Fruit fly (Drosophila melanogaster): Measurements from ENCODE around the gene squ.

Gene squ

DNA sequence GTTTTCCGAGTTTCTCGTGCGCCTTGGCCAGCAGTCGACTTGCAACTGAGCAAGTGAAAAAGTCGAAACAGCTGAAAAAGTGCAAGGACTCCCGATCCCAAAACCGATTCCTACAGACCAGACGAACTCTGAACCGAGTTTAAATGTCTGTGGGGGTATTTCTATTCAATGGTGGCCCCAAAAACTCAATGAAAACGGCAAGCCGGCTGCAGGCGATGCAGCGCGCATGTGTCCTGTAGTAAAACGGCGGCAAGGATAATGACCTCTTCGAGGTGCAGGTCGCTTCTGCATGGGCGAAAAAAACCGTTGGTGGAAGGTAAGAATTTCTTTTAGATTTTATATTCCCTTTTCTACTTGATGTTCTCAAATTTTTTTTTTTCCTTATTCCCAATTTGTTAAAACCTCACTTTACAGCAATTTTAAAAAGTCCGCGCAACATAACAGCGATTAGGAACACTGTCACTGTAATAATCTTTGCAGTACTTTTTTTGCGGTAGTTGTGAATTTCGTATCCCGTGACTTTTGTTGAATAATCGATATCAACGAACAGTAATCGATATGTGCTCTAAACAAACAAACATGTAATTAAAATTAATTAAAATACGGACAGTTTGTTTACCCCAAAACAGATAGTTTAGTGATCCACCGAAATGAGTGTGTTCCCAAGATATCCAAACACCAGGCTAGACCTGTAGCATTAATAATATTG, 3.0 kb upstream of the squ start, which contains the start of the genes Trpgamma and her (continued):
- TF ChIP-seq bcd (GFP tag; optimal IDR thresholded peaks at IDR 0.05) (peak; percentile 18), CG8089 (GFP tag; optimal IDR thresholded peaks at IDR 0.05) (no peak), Hmx (GFP tag; optimal IDR thresholded peaks at IDR 0.05) (no peak), CG1603 (tag; optimal IDR thresholded peaks at IDR 0.05) (peak; percentile 78), CG10321 (GFP tag; IDR thresholded peaks at IDR 0.05) (no peak), CG13624 (GFP tag; optimal IDR thresholded peaks at IDR 0.05) (peak; percentile 45), p53 (GFP tag; optimal IDR thresholded peaks at IDR 0.05) (no peak), CG7357 (GFP tag; IDR thresholded peaks at IDR 0.05) (no peak), CG1647 (GFP tag; optimal IDR thresholded peaks at IDR 0.05) (no peak), CG2678 (tag; optimal IDR thresholded peaks at IDR 0.05) (no peak), CHES-1-like (GFP tag; optimal IDR thresholded peaks at IDR 0.05) (peak; percentile 25), Sox102F (GFP tag; optimal IDR thresholded peaks at IDR 0.05) (no peak), CG13424 (tag; optimal IDR thresholded peaks at IDR 0.05) (no peak), onecut (GFP tag; IDR thresholded peaks at IDR 0.05) (no peak), Mad (GFP tag; optimal IDR thresholded peaks at IDR 0.05) (no peak), Pdp1 (GFP tag; optimal IDR thresholded peaks at IDR 0.05) (no peak), fd64A (GFP tag; optimal IDR thresholded peaks at IDR 0.05) (no peak), prd (optimal IDR thresholded peaks at IDR 0.05) (no peak), prd (GFP tag; IDR thresholded peaks at IDR 0.05) (no peak), CG10147 (GFP tag; optimal IDR thresholded peaks at IDR 0.05) (no peak), aop (GFP tag; IDR thresholded peaks at IDR 0.05) (no peak), ash1 (GFP tag; optimal IDR thresholded peaks at IDR 0.05) (no peak), Dek (tag; optimal IDR thresholded peaks at IDR 0.05) (no peak), MESR4 (GFP tag; optimal IDR thresholded peaks at IDR 0.05) (peak; percentile 72), CG9817 (tag; optimal IDR thresholded peaks at IDR 0.05) (no peak), CG2116 (GFP tag; optimal IDR thresholded peaks at IDR 0.05) (peak; percentile 77), CG10543 (GFP tag; optimal IDR thresholded peaks at IDR 0.05) (no peak), salm (tag; optimal IDR thresholded peaks at IDR 0.05) (no peak), sug (tag; optimal IDR thresholded peaks at IDR 0.05) (no peak), CG3838 (GFP tag; optimal IDR thresholded peaks at IDR 0.05) (peak; percentile 7), tna (GFP tag; IDR thresholded peaks at IDR 0.05; ENCODE audit: partially characterized antibody) (peak; percentile 73), eve (GFP tag; optimal IDR thresholded peaks at IDR 0.05) (peak in 1 of 2 experiments; percentile 67), gfzf (GFP tag; optimal IDR thresholded peaks at IDR 0.05) (peak; percentile 38), CG16863 (GFP tag; optimal IDR thresholded peaks at IDR 0.05) (no peak), CG6683 (GFP tag; optimal IDR thresholded peaks at IDR 0.05) (no peak), az2 (GFP tag; optimal IDR thresholded peaks at IDR 0.05) (no peak), CG7963 (GFP tag; IDR thresholded peaks at IDR 0.05; ENCODE audit: partially characterized antibody) (peak; percentile 61; the same call in 2 of the 3 replicates), CG7839 (tag; optimal IDR thresholded peaks at IDR 0.05) (no peak), CG3163 (GFP tag; optimal IDR thresholded peaks at IDR 0.05) (peak; percentile 0), Ets65A (GFP tag) (peak; percentile 77), cas (GFP tag; IDR thresholded peaks at IDR 0.05) (no peak), CG11247 (GFP tag; IDR thresholded peaks at IDR 0.05) (no peak), CG7745 (tag; optimal IDR thresholded peaks at IDR 0.05) (peak; percentile 98), Asciz (GFP tag; optimal IDR thresholded peaks at IDR 0.05) (no peak), CG11093 (GFP tag; IDR thresholded peaks at IDR 0.05) (no peak), E2f2 (GFP tag; IDR thresholded peaks at IDR 0.05) (peak; percentile 92), CG34376 (GFP tag; optimal IDR thresholded peaks at IDR 0.05) (no peak), sd (tag; optimal IDR thresholded peaks at IDR 0.05) (no peak), slp2 (GFP tag; optimal IDR thresholded peaks at IDR 0.05) (no peak), CTCF (GFP tag; optimal IDR thresholded peaks at IDR 0.05) (no peak), CG17912 (GFP tag; optimal IDR thresholded peaks at IDR 0.05) (no peak)

Measured in whole organism, embryonic.